Fruit fly (Drosophila melanogaster) whole organism, embryonic: ENCODE results near the gene InR.

Source experiments
- B-H1 ChIP-seq: fragments of 200-800 bp; sonication (Bioruptor generic); IDR thresholded peaks from 3 replicates; pipeline ENCODE4 v1.3.6; 2022; ENCODE audit warnings: missing biosample characterization, missing genetic modification characterization
- Bdp1 ChIP-seq: fragments of 200-800 bp; sonication (Bioruptor generic); optimal IDR thresholded peaks from 3 replicates; lab custom pipeline; 2016; ENCODE audit warnings: missing biosample characterization, missing genetic modification characterization
- CG10209 ChIP-seq: fragments of 200-800 bp; sonication (Bioruptor generic); optimal IDR thresholded peaks from 3 replicates; lab custom pipeline; 2017; ENCODE audit warnings: missing biosample characterization, mild to moderate bottlenecking, missing genetic modification characterization, missing genetic modification reagents
- CG1024 ChIP-seq: fragments of 200-800 bp; sonication (Bioruptor generic); IDR thresholded peaks from 2 replicates; pipeline ENCODE4 v1.3.6; 2022; ENCODE audit warnings: missing biosample characterization, missing genetic modification characterization
- CG11695 ChIP-seq: fragments of 200-800 bp; sonication (Bioruptor generic); IDR thresholded peaks from 3 replicates; pipeline ENCODE4 v1.3.6; 2022; ENCODE audit warnings: missing biosample characterization, missing genetic modification characterization
- CG12219 ChIP-seq: fragments of 200-800 bp; sonication (Bioruptor generic); optimal IDR thresholded peaks from 3 replicates; lab custom pipeline; 2018; ENCODE audit warnings: missing biosample characterization, mild to moderate bottlenecking, missing genetic modification characterization
- CG13775 ChIP-seq: fragments of 200-800 bp; sonication (Bioruptor generic); optimal IDR thresholded peaks from 3 replicates; lab custom pipeline; 2017; ENCODE audit warnings: missing biosample characterization, mild to moderate bottlenecking, missing genetic modification characterization
- CG14710 ChIP-seq: fragments of 200-800 bp; sonication (Bioruptor generic); optimal IDR thresholded peaks from 3 replicates; lab custom pipeline; 2019; ENCODE audit warnings: missing biosample characterization, mild to moderate bottlenecking, missing genetic modification characterization, moderate library complexity
- CG1603 ChIP-seq: fragments of 200-800 bp; sonication (Bioruptor generic); optimal IDR thresholded peaks from 2 replicates; lab custom pipeline; 2019; ENCODE audit warnings: missing biosample characterization, mild to moderate bottlenecking, missing genetic modification characterization, moderate library complexity
- CG1647 ChIP-seq: fragments of 200-800 bp; sonication (Bioruptor generic); optimal IDR thresholded peaks from 3 replicates; lab custom pipeline; 2016; ENCODE audit warnings: missing biosample characterization, missing genetic modification characterization
- CG16779 ChIP-seq: fragments of 200-800 bp; sonication (Bioruptor generic); IDR thresholded peaks from 2 replicates; pipeline ENCODE4 v1.3.6; 2022; ENCODE audit warnings: missing biosample characterization, missing genetic modification characterization
- CG18599 ChIP-seq: fragments of 200-800 bp; sonication (Bioruptor generic); optimal IDR thresholded peaks from 3 replicates; lab custom pipeline; 2017; ENCODE audit warnings: missing biosample characterization, missing genetic modification characterization, mild to moderate bottlenecking, moderate library complexity, missing genetic modification reagents
- CG18764 ChIP-seq: fragments of 200-800 bp; sonication (Bioruptor generic); optimal IDR thresholded peaks from 3 replicates; lab custom pipeline; 2016; ENCODE audit warnings: missing biosample characterization, missing genetic modification characterization
- CG31441 ChIP-seq: fragments of 200-800 bp; sonication (Bioruptor generic); IDR thresholded peaks from 2 replicates; pipeline ENCODE4 v1.3.6; 2022; ENCODE audit warnings: missing biosample characterization, missing genetic modification characterization
- CG4282 ChIP-seq: fragments of 200-800 bp; sonication (Bioruptor generic); optimal IDR thresholded peaks from 2 replicates; lab custom pipeline; 2016; ENCODE audit warnings: missing biosample characterization, missing genetic modification characterization
- CG4328 ChIP-seq: fragments of 200-800 bp; sonication (Bioruptor generic); optimal IDR thresholded peaks from 3 replicates; lab custom pipeline; 2017; ENCODE audit warnings: missing biosample characterization, missing genetic modification reagents, missing genetic modification characterization
- CG6813 ChIP-seq: fragments of 200-800 bp; sonication (Bioruptor generic); optimal IDR thresholded peaks from 2 replicates; lab custom pipeline; 2017; ENCODE audit warnings: missing biosample characterization, missing genetic modification characterization, mild to moderate bottlenecking, moderate library complexity, missing genetic modification reagents
- CG8924 ChIP-seq: fragments of 200-800 bp; optimal IDR thresholded peaks from 3 replicates; lab custom pipeline; 2019; ENCODE audit warnings: missing biosample characterization, mild to moderate bottlenecking, missing genetic modification characterization, moderate library complexity
- CG9437 ChIP-seq: fragments of 200-800 bp; sonication (Bioruptor generic); optimal IDR thresholded peaks from 2 replicates; lab custom pipeline; 2018; ENCODE audit warnings: missing biosample characterization, mild to moderate bottlenecking, missing genetic modification characterization
- D ChIP-seq, 2 experiments: fragments of 200-800 bp in 1 of 2; fragments of >200 bp in 1 of 2; sonication (Bioruptor generic) in 1 of 2; optimal IDR thresholded peaks; 2 replicates in 1 of 2; 3 replicates in 1 of 2; lab custom pipeline; 2017; ENCODE audit warnings: mild to moderate bottlenecking in 1 of 2, missing biosample characterization in 1 of 2, missing genetic modification characterization in 1 of 2, missing genetic modification reagents in 1 of 2
- Dip3 ChIP-seq: fragments of 200-800 bp; sonication (Bioruptor generic); optimal IDR thresholded peaks from 3 replicates; lab custom pipeline; 2016; ENCODE audit warnings: missing biosample characterization, missing genetic modification characterization
- Doc3 ChIP-seq: fragments of 200-800 bp; sonication (Bioruptor generic); IDR thresholded peaks from 3 replicates; pipeline ENCODE4 v1.3.6; 2022; ENCODE audit warnings: missing biosample characterization, missing genetic modification characterization; ENCODE audit not compliant: partially characterized antibody
- Drgx ChIP-seq: fragments of 200-800 bp; sonication (Bioruptor generic); IDR thresholded peaks from 2 replicates; pipeline ENCODE4 v1.3.6; 2022; ENCODE audit warnings: missing biosample characterization, missing genetic modification characterization
- E2f2 ChIP-seq: fragments of 200-800 bp; sonication (Bioruptor generic); IDR thresholded peaks from 2 replicates; pipeline ENCODE4 v1.3.6; 2022; ENCODE audit warnings: missing biosample characterization, missing genetic modification characterization
- Fer2 ChIP-seq: fragments of 200-800 bp; sonication (Bioruptor generic); optimal IDR thresholded peaks from 2 replicates; lab custom pipeline; 2018; ENCODE audit warnings: missing biosample characterization, mild to moderate bottlenecking, missing genetic modification characterization, moderate library complexity
- Hey ChIP-seq: fragments of 200-800 bp; sonication (Bioruptor generic); optimal IDR thresholded peaks from 3 replicates; lab custom pipeline; 2018; ENCODE audit warnings: missing biosample characterization, mild to moderate bottlenecking, missing genetic modification characterization
- MESR4 ChIP-seq: fragments of 200-800 bp; sonication (Bioruptor generic); optimal IDR thresholded peaks from 2 replicates; lab custom pipeline; 2018; ENCODE audit warnings: missing biosample characterization, mild to moderate bottlenecking, missing genetic modification characterization, moderate library complexity
- Optix ChIP-seq: fragments of 200-800 bp; sonication (Bioruptor generic); IDR thresholded peaks from 3 replicates; pipeline ENCODE4 v1.3.6; 2022; ENCODE audit warnings: missing biosample characterization, missing genetic modification characterization
- Sox102F ChIP-seq: fragments of 200-800 bp; sonication (Bioruptor generic); optimal IDR thresholded peaks from 2 replicates; lab custom pipeline; 2018; ENCODE audit warnings: missing biosample characterization, mild to moderate bottlenecking, missing genetic modification characterization, moderate library complexity
- Usf ChIP-seq: fragments of 200-800 bp; sonication (Bioruptor generic); optimal IDR thresholded peaks from 2 replicates; lab custom pipeline; 2017; ENCODE audit warnings: missing genotype, missing biosample characterization, missing genetic modification characterization
- Xrp1 ChIP-seq: fragments of 200-800 bp; sonication (Bioruptor generic); IDR thresholded peaks from 2 replicates; pipeline ENCODE4 v1.3.6; 2022; ENCODE audit warnings: missing biosample characterization, missing genetic modification characterization
- chif ChIP-seq, 2 experiments: fragments of 200-800 bp; sonication (Bioruptor generic); optimal IDR thresholded peaks; 3 replicates each; lab custom pipeline; 2016; ENCODE audit warnings: missing biosample characterization in 2 of 2, missing genetic modification characterization in 2 of 2
- chm ChIP-seq: fragments of 200-800 bp; sonication (Bioruptor generic); IDR thresholded peaks from 2 replicates; pipeline ENCODE4 v1.3.6; 2022; ENCODE audit warnings: missing biosample characterization, missing genetic modification characterization
- eyg ChIP-seq: fragments of 200-800 bp; sonication (Bioruptor generic); optimal IDR thresholded peaks from 3 replicates; lab custom pipeline; 2016; ENCODE audit warnings: missing biosample characterization, missing genetic modification characterization
- fd3F ChIP-seq: fragments of 200-800 bp; sonication (Bioruptor generic); optimal IDR thresholded peaks from 2 replicates; lab custom pipeline; 2018; ENCODE audit warnings: missing biosample characterization, mild to moderate bottlenecking, missing genetic modification characterization, moderate library complexity
- gsb ChIP-seq: fragments of 200-800 bp; sonication (Bioruptor generic); IDR thresholded peaks from 2 replicates; pipeline ENCODE4 v1.3.6; 2022; ENCODE audit warnings: missing biosample characterization, missing genetic modification characterization
- jigr1 ChIP-seq: fragments of 200-800 bp; sonication (Bioruptor generic); IDR thresholded peaks from 3 replicates; pipeline ENCODE4 v1.3.6; 2022; ENCODE audit warnings: missing biosample characterization, missing genetic modification characterization
- kah ChIP-seq: fragments of 200-800 bp; sonication (Bioruptor generic); optimal IDR thresholded peaks from 2 replicates; lab custom pipeline; 2018; ENCODE audit warnings: missing biosample characterization, mild to moderate bottlenecking, missing genetic modification characterization
- ken ChIP-seq: fragments of 200-800 bp; sonication (Bioruptor generic); IDR thresholded peaks from 3 replicates; pipeline ENCODE4 v1.3.6; 2022; ENCODE audit warnings: missing biosample characterization, missing genetic modification characterization
- lab ChIP-seq: fragments of 200-800 bp; sonication (Bioruptor generic); optimal IDR thresholded peaks from 3 replicates; lab custom pipeline; 2017; ENCODE audit warnings: missing biosample characterization, missing genetic modification characterization, mild to moderate bottlenecking, moderate library complexity, missing genetic modification reagents
- nerfin-2 ChIP-seq: fragments of 200-800 bp; sonication (Bioruptor generic); IDR thresholded peaks from 2 replicates; pipeline ENCODE4 v1.3.6; 2022; ENCODE audit warnings: missing biosample characterization, missing genetic modification characterization; ENCODE audit not compliant: partially characterized antibody
- p53 ChIP-seq: fragments of 200-800 bp; sonication (Bioruptor generic); optimal IDR thresholded peaks from 2 replicates; lab custom pipeline; 2016; ENCODE audit warnings: missing biosample characterization, missing genetic modification characterization
- pita ChIP-seq: fragments of 200-800 bp; sonication (Bioruptor generic); optimal IDR thresholded peaks from 2 replicates; lab custom pipeline; 2017; ENCODE audit warnings: missing biosample characterization, mild to moderate bottlenecking, missing genetic modification characterization
- psq ChIP-seq: fragments of 200-800 bp; sonication (Bioruptor generic); optimal IDR thresholded peaks from 2 replicates; lab custom pipeline; 2017; ENCODE audit warnings: missing biosample characterization, missing genetic modification characterization
- schlank ChIP-seq: fragments of 200-800 bp; sonication (Bioruptor generic); optimal IDR thresholded peaks from 2 replicates; lab custom pipeline; 2018; ENCODE audit warnings: missing biosample characterization, mild to moderate bottlenecking, missing genetic modification characterization
- sna ChIP-seq: fragments of 200-800 bp; sonication (Bioruptor generic); IDR thresholded peaks from 2 replicates; pipeline ENCODE4 v1.3.6; 2022; ENCODE audit warnings: missing biosample characterization, missing genetic modification characterization; ENCODE audit not compliant: partially characterized antibody
- tna ChIP-seq: fragments of 200-800 bp; sonication (Bioruptor generic); IDR thresholded peaks from 2 replicates; pipeline ENCODE4 v1.3.6; 2022; ENCODE audit warnings: missing biosample characterization, missing genetic modification characterization; ENCODE audit not compliant: partially characterized antibody
- zen ChIP-seq: fragments of 200-800 bp; sonication (Bioruptor generic); optimal IDR thresholded peaks from 3 replicates; lab custom pipeline; 2018; ENCODE audit warnings: missing biosample characterization, mild to moderate bottlenecking, missing genetic modification characterization, moderate library complexity

Gene InR

DNA sequence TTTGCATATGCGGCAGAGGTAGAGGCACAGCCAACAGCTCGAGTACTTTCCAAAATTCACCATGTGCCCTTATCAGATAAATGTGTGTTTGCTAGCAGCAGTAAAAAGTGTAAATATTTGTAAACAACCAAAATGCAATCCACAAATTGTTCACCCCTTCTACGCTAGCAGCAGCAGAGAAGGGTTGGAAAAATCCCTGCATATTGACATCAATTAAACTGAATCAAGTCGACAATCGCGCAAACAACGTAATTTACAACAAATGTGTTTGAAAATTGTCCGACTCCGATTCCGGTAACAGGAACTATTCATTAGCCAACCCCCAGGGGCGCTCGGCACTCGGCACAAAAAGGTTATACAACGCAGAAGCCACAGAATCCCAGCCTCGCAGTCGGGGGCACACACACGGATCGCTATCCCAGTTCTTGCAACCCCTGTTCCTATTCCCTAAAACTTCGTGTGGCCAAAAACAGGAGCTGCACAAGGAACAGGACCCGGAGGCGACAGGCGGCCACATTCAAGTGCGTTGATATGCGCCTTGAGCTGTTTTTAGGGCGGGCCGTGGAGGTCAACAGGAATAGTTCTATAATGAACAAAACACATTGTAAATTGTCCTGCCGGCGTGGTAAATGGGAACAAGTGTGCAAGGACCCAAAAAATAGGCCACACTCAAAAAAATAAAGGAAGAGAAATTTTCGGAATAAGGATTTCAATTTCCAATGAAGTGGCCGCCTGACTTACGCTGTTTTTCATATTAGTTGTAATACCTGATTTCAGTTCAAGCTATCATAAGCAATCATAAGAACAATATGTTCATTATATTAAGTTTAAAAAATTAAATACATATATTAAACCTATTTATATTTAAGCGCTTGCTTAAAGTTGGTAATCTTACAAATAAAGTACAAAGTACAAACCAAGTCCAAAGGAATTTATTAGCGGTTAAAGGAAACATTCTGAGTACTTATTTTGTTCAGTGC lies 84.1 kb downstream of the InR start:
- TF ChIP-seq CG4328 (GFP tag; lab: Kevin White, UChicago) = no peak
- TF ChIP-seq CG1603 (tag; lab: Kevin White, UChicago) = no peak
- TF ChIP-seq chif (GFP tag; optimal IDR thresholded peaks at IDR 0.05; lab: Kevin White, UChicago) = no peak
- no peak for TF ChIP-seq D (optimal IDR thresholded peaks at IDR 0.05; lab: Kevin White, UChicago)
- peak; percentile 12 for TF ChIP-seq D (GFP tag; optimal IDR thresholded peaks at IDR 0.05; lab: Kevin White, UChicago)
- TF ChIP-seq kah (GFP tag; lab: Kevin White, UChicago) = no peak
- TF ChIP-seq nerfin-2 (GFP tag; lab: Robert Waterston, UW) = no peak
- no peak for TF ChIP-seq CG10209 (GFP tag; lab: Kevin White, UChicago)
- TF ChIP-seq chm = no peak
- TF ChIP-seq Hey (tag; lab: Kevin White, UChicago) = no peak
- TF ChIP-seq CG14710 (tag; lab: Kevin White, UChicago) = peak; percentile 49
- no peak for TF ChIP-seq CG16779
- no peak for TF ChIP-seq CG12219 (GFP tag; lab: Kevin White, UChicago)
- no peak for TF ChIP-seq CG1647 (GFP tag; lab: Kevin White, UChicago)
- no peak for TF ChIP-seq jigr1 (GFP tag; lab: Robert Waterston, UW)
- no peak for TF ChIP-seq CG11695
- TF ChIP-seq MESR4 (GFP tag; lab: Kevin White, UChicago) = no peak
- no peak for TF ChIP-seq Bdp1 (GFP tag; lab: Kevin White, UChicago)
- no peak for TF ChIP-seq fd3F (GFP tag; lab: Kevin White, UChicago)
- TF ChIP-seq Optix (GFP tag; lab: Robert Waterston, UW) = no peak
- TF ChIP-seq E2f2 (GFP tag; lab: Robert Waterston, UW) = no peak
- TF ChIP-seq Usf (GFP tag; lab: Kevin White, UChicago) = no peak
- no peak for TF ChIP-seq ken
- TF ChIP-seq gsb = no peak
- no peak for TF ChIP-seq eyg (GFP tag; lab: Kevin White, UChicago)
- TF ChIP-seq sna (GFP tag; lab: Robert Waterston, UW) = no peak
- no peak for TF ChIP-seq pita (GFP tag; lab: Kevin White, UChicago)
- TF ChIP-seq CG6813 = peak; percentile 19
- no peak for TF ChIP-seq tna
- peak; percentile 34 for TF ChIP-seq CG8924
- no peak for TF ChIP-seq CG18599
- no peak for TF ChIP-seq Doc3 (GFP tag; lab: Robert Waterston, UW)
- TF ChIP-seq CG9437 (GFP tag; lab: Kevin White, UChicago) = no peak
- TF ChIP-seq zen = peak; percentile 45
- TF ChIP-seq lab (GFP tag; lab: Kevin White, UChicago) = no peak
- no peak for TF ChIP-seq Dip3 (GFP tag; lab: Kevin White, UChicago)
- no peak for TF ChIP-seq CG1024 (GFP tag; lab: Robert Waterston, UW)
- no peak for TF ChIP-seq p53 (GFP tag; lab: Kevin White, UChicago)
- no peak for TF ChIP-seq Drgx (GFP tag; lab: Robert Waterston, UW)
- no peak for TF ChIP-seq B-H1 (GFP tag; lab: Robert Waterston, UW)
- 0 out of 2 replicates have a peak, but pooled peaks have one; percentile 13 for TF ChIP-seq Xrp1 (GFP tag; lab: Robert Waterston, UW)
- no peak for TF ChIP-seq CG18764
- TF ChIP-seq schlank (tag; lab: Kevin White, UChicago) = no peak
- TF ChIP-seq CG31441 (GFP tag; lab: Robert Waterston, UW) = 0 out of 2 replicates have a peak, but pooled peaks have one; percentile 35
- TF ChIP-seq psq = no peak
- no peak for TF ChIP-seq Fer2
- TF ChIP-seq Sox102F (GFP tag; lab: Kevin White, UChicago) = no peak
- no peak for TF ChIP-seq CG4282
- TF ChIP-seq CG13775 (GFP tag; lab: Kevin White, UChicago) = peak; percentile 17
